Fruit fly (Drosophila melanogaster) whole organism, embryonic: ENCODE data around the gene RpL5.
A peak's percentile ranks its signal among the peaks of the same experiment; 100 is the strongest.

Experiments used
- Abd-B ChIP-seq: fragments of 200-800 bp; sonication (Bioruptor generic); optimal IDR thresholded peaks from 2 replicates; lab custom pipeline; 2018; ENCODE audit warnings: missing biosample characterization, mild to moderate bottlenecking, missing genetic modification characterization, moderate library complexity
- BEAF-32 ChIP-seq: fragments of 200-800 bp; sonication (Bioruptor generic); optimal IDR thresholded peaks from 3 replicates; lab custom pipeline; 2017; ENCODE audit warnings: missing biosample characterization, missing genetic modification characterization, mild to moderate bottlenecking, moderate library complexity, missing genetic modification reagents
- CG1024 ChIP-seq: fragments of 200-800 bp; sonication (Bioruptor generic); IDR thresholded peaks from 2 replicates; pipeline ENCODE4 v1.3.6; 2022; ENCODE audit warnings: missing biosample characterization, missing genetic modification characterization
- CG10543 ChIP-seq: fragments of 200-800 bp; sonication (Bioruptor generic); optimal IDR thresholded peaks from 3 replicates; lab custom pipeline; 2017; ENCODE audit warnings: missing biosample characterization, mild to moderate bottlenecking, missing genetic modification characterization, moderate library complexity
- CG11723 ChIP-seq: fragments of 200-800 bp; sonication (Bioruptor generic); optimal IDR thresholded peaks from 2 replicates; lab custom pipeline; 2017; ENCODE audit warnings: missing biosample characterization, mild to moderate bottlenecking, missing genetic modification characterization
- CG12659 ChIP-seq: fragments of 200-800 bp; sonication (Bioruptor generic); optimal IDR thresholded peaks from 3 replicates; lab custom pipeline; 2017; ENCODE audit warnings: mild to moderate bottlenecking, missing biosample characterization, missing genetic modification reagents, missing genetic modification characterization
- CG1603 ChIP-seq: fragments of 200-800 bp; sonication (Bioruptor generic); optimal IDR thresholded peaks from 2 replicates; lab custom pipeline; 2019; ENCODE audit warnings: missing biosample characterization, mild to moderate bottlenecking, missing genetic modification characterization, moderate library complexity
- CG16815 ChIP-seq: fragments of 200-800 bp; sonication (Bioruptor generic); optimal IDR thresholded peaks from 3 replicates; lab custom pipeline; 2017; ENCODE audit warnings: missing biosample characterization, mild to moderate bottlenecking, missing genetic modification characterization
- CG17361 ChIP-seq: fragments of 200-800 bp; sonication (Bioruptor generic); IDR thresholded peaks from 3 replicates; pipeline ENCODE4 v1.3.6; 2022; ENCODE audit warnings: missing biosample characterization, missing genetic modification characterization
- CG17802 ChIP-seq: fragments of 200-800 bp; sonication (Bioruptor generic); optimal IDR thresholded peaks from 2 replicates; lab custom pipeline; 2018; ENCODE audit warnings: missing biosample characterization, mild to moderate bottlenecking, missing genetic modification characterization, moderate library complexity
- CG2678 ChIP-seq: fragments of 200-800 bp; sonication (Bioruptor generic); optimal IDR thresholded peaks from 3 replicates; lab custom pipeline; 2019; ENCODE audit warnings: missing biosample characterization, mild to moderate bottlenecking, missing genetic modification characterization, moderate library complexity
- CG30020 ChIP-seq: fragments of 200-800 bp; optimal IDR thresholded peaks from 2 replicates; lab custom pipeline; 2019; ENCODE audit warnings: missing biosample characterization, mild to moderate bottlenecking, missing genetic modification characterization, moderate library complexity
- CG32767 ChIP-seq: fragments of 200-800 bp; sonication (Bioruptor generic); IDR thresholded peaks from 2 replicates; pipeline ENCODE4 v1.3.6; 2022; ENCODE audit warnings: missing biosample characterization, missing genetic modification characterization
- CG33213 ChIP-seq: fragments of 200-800 bp; sonication (Bioruptor generic); optimal IDR thresholded peaks from 3 replicates; lab custom pipeline; 2016; ENCODE audit warnings: missing biosample characterization, missing genetic modification characterization
- CG4328 ChIP-seq: fragments of 200-800 bp; sonication (Bioruptor generic); optimal IDR thresholded peaks from 3 replicates; lab custom pipeline; 2017; ENCODE audit warnings: missing biosample characterization, missing genetic modification reagents, missing genetic modification characterization
- CG4617 ChIP-seq: fragments of 200-800 bp; sonication (Bioruptor generic); optimal IDR thresholded peaks from 3 replicates; lab custom pipeline; 2016; ENCODE audit warnings: missing biosample characterization, missing genetic modification characterization, borderline replicate concordance
- CG7357 ChIP-seq: fragments of 200-800 bp; sonication (Bioruptor generic); IDR thresholded peaks from 3 replicates; pipeline ENCODE4 v1.3.6; 2022; ENCODE audit warnings: missing biosample characterization, missing genetic modification characterization
- CG8290 ChIP-seq, 3 experiments: fragments of 200-800 bp; sonication (Bioruptor generic); optimal IDR thresholded peaks; 2 replicates each; lab custom pipeline; 2016 to 2019; ENCODE audit warnings: missing biosample characterization in 3 of 3, missing genetic modification characterization in 3 of 3, mild to moderate bottlenecking in 2 of 3, moderate library complexity in 1 of 3
- CG8944 ChIP-seq: fragments of 200-800 bp; sonication (Bioruptor generic); optimal IDR thresholded peaks from 3 replicates; lab custom pipeline; 2016; ENCODE audit warnings: missing biosample characterization, missing genetic modification characterization
- CoRest ChIP-seq: fragments of 200-800 bp; sonication (Bioruptor generic); optimal IDR thresholded peaks from 3 replicates; lab custom pipeline; 2018; ENCODE audit warnings: missing biosample characterization, mild to moderate bottlenecking, missing genetic modification characterization, moderate library complexity
- Doc3 ChIP-seq: fragments of 200-800 bp; sonication (Bioruptor generic); IDR thresholded peaks from 3 replicates; pipeline ENCODE4 v1.3.6; 2022; ENCODE audit warnings: missing biosample characterization, missing genetic modification characterization; ENCODE audit not compliant: partially characterized antibody
- Eip74EF ChIP-seq, 2 experiments: fragments of 200-800 bp in 1 of 2; fragments of >200 bp in 1 of 2; sonication (Bioruptor generic) in 1 of 2; optimal IDR thresholded peaks; 2 replicates each; lab custom pipeline; 2017 to 2019; ENCODE audit warnings: missing biosample characterization in 2 of 2, missing genetic modification characterization in 2 of 2, mild to moderate bottlenecking in 1 of 2, moderate library complexity in 1 of 2
- HmgZ ChIP-seq: fragments of 200-800 bp; sonication (Bioruptor generic); optimal IDR thresholded peaks from 2 replicates; lab custom pipeline; 2018; ENCODE audit warnings: missing biosample characterization, mild to moderate bottlenecking, missing genetic modification characterization
- Lhr ChIP-seq: fragments of 200-800 bp; sonication (Bioruptor generic); optimal IDR thresholded peaks from 3 replicates; lab custom pipeline; 2017; ENCODE audit warnings: mild to moderate bottlenecking, missing biosample characterization, missing genetic modification reagents, missing genetic modification characterization
- MESR4 ChIP-seq: fragments of 200-800 bp; sonication (Bioruptor generic); optimal IDR thresholded peaks from 2 replicates; lab custom pipeline; 2018; ENCODE audit warnings: missing biosample characterization, mild to moderate bottlenecking, missing genetic modification characterization, moderate library complexity
- Sox102F ChIP-seq: fragments of 200-800 bp; sonication (Bioruptor generic); optimal IDR thresholded peaks from 2 replicates; lab custom pipeline; 2018; ENCODE audit warnings: missing biosample characterization, mild to moderate bottlenecking, missing genetic modification characterization, moderate library complexity
- amos ChIP-seq: fragments of 200-800 bp; sonication (Bioruptor generic); IDR thresholded peaks from 2 replicates; pipeline ENCODE4 v1.3.6; 2022; ENCODE audit warnings: missing biosample characterization, missing genetic modification characterization; ENCODE audit not compliant: partially characterized antibody
- az2 ChIP-seq: fragments of 200-800 bp; sonication (Bioruptor generic); optimal IDR thresholded peaks from 3 replicates; lab custom pipeline; 2016; ENCODE audit warnings: missing biosample characterization, missing genetic modification characterization
- cas ChIP-seq: fragments of 200-800 bp; sonication (Bioruptor generic); IDR thresholded peaks from 2 replicates; pipeline ENCODE4 v1.3.6; 2022; ENCODE audit warnings: missing biosample characterization, missing genetic modification characterization
- gfzf ChIP-seq: fragments of 200-800 bp; sonication (Bioruptor generic); optimal IDR thresholded peaks from 2 replicates; lab custom pipeline; 2016; ENCODE audit warnings: missing biosample characterization, mild to moderate bottlenecking, missing genetic modification characterization, moderate library complexity
- kni ChIP-seq: fragments of 200-800 bp; sonication (Bioruptor generic); optimal IDR thresholded peaks from 3 replicates; lab custom pipeline; 2017; ENCODE audit warnings: mild to moderate bottlenecking, missing biosample characterization, missing genetic modification reagents, missing genetic modification characterization
- knrl ChIP-seq: fragments of 200-800 bp; sonication (Bioruptor generic); IDR thresholded peaks from 3 replicates; pipeline ENCODE4 v1.3.6; 2022; ENCODE audit warnings: missing biosample characterization, missing genetic modification characterization; ENCODE audit not compliant: partially characterized antibody
- p53 ChIP-seq: fragments of 200-800 bp; sonication (Bioruptor generic); optimal IDR thresholded peaks from 2 replicates; lab custom pipeline; 2016; ENCODE audit warnings: missing biosample characterization, missing genetic modification characterization
- pfk ChIP-seq: fragments of 200-800 bp; sonication (Bioruptor generic); optimal IDR thresholded peaks from 2 replicates; lab custom pipeline; 2018; ENCODE audit warnings: missing biosample characterization, mild to moderate bottlenecking, missing genetic modification characterization, moderate library complexity
- phol ChIP-seq: fragments of 200-800 bp; sonication (Bioruptor generic); optimal IDR thresholded peaks from 3 replicates; lab custom pipeline; 2018; ENCODE audit warnings: missing biosample characterization, mild to moderate bottlenecking, missing genetic modification characterization, moderate library complexity
- pita ChIP-seq: fragments of 200-800 bp; sonication (Bioruptor generic); optimal IDR thresholded peaks from 2 replicates; lab custom pipeline; 2017; ENCODE audit warnings: missing biosample characterization, mild to moderate bottlenecking, missing genetic modification characterization
- ssp ChIP-seq: fragments of 200-800 bp; sonication (Bioruptor generic); IDR thresholded peaks from 2 replicates; pipeline ENCODE4 v1.3.6; 2022; ENCODE audit warnings: missing biosample characterization, missing genetic modification characterization
- tna ChIP-seq: fragments of 200-800 bp; sonication (Bioruptor generic); IDR thresholded peaks from 2 replicates; pipeline ENCODE4 v1.3.6; 2022; ENCODE audit warnings: missing biosample characterization, missing genetic modification characterization; ENCODE audit not compliant: partially characterized antibody

Gene RpL5

DNA sequence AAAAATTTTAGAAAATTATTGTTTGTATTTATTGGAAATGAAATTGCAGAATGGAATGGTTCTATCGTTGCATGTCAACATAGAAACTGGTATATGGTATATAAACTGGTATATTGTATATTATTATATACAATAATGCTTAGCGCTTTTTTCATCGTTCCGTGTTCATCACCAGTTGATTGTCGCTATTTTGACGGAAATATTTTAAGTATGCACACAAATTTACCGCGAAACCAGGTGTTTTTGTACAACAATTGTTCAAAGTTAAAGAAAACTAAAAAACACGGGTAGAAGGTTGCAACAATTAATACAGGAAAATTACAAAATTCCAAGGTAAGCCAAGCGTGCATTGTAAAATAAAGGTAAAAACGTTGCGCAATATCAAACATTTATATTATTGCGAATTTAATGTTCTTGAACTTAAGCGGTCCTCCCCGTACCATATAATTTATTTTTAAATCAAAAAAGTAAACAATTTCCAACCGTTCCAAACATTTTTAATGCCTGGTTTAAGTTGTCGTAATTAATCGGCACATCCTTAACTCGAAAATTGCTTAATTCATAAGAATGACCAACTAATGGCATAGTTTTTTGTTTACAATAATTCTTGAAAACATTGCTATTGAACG lies 42.4 kb upstream of the RpL5 start, which contains the start of gene Slmap (continued):
- TF ChIP-seq CG10543 (GFP tag; lab: Kevin White, UChicago) (no peak), gfzf (GFP tag; lab: Kevin White, UChicago) (peak; percentile 11), cas (no peak), knrl (0 out of 3 replicates have a peak, but pooled peaks have one; percentile 7), CG4328 (no peak), HmgZ (tag; lab: Kevin White, UChicago) (peak; percentile 0), CG17361 (GFP tag; lab: Robert Waterston, UW) (peak; percentile 29; the same call in 1 of the 3 replicates), Doc3 (GFP tag; lab: Robert Waterston, UW) (no peak), CG17802 (peak; percentile 97), phol (tag; lab: Kevin White, UChicago) (peak; percentile 37), amos (peak; percentile 31; the same call in 1 of the 2 replicates), CG33213 (GFP tag; lab: Kevin White, UChicago) (peak; percentile 32), CG12659 (GFP tag; lab: Kevin White, UChicago) (peak; percentile 47), kni (GFP tag; lab: Kevin White, UChicago) (no peak), CG1024 (GFP tag; lab: Robert Waterston, UW) (peak; percentile 99), tna (GFP tag; lab: Robert Waterston, UW) (no peak), CoRest (tag; lab: Kevin White, UChicago) (peak; percentile 24), CG4617 (GFP tag; lab: Kevin White, UChicago) (peak; percentile 80), ssp (GFP tag; lab: Robert Waterston, UW) (peak; percentile 98), MESR4 (GFP tag; lab: Kevin White, UChicago) (peak; percentile 21), Abd-B (GFP tag; lab: Kevin White, UChicago) (peak; percentile 79)

DNA sequence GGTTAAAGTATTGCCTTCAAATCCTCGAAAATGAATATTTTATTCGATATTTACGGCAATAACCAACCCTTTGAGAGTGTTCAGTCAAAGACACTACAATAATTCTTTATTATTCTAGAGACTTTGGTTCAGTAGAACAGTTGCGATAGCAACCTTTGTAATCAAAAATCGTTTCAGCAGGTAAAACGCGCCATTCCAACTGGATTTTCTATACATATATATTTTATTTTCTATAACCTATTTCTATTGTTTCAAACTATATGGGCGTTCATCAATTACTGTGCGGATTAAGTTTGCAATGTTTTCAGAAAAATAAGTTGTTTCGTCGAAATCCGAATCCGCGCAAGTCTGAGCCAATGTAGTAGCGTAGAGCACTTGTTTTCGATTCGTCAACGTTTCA lies 41.2 kb upstream of the RpL5 start:
- TF ChIP-seq CG17802, result peak; percentile 92
- TF ChIP-seq CG30020, result peak; percentile 96
- peak; percentile 85 for TF ChIP-seq CG1024 (GFP tag; lab: Robert Waterston, UW)
- TF ChIP-seq CG7357 (GFP tag; lab: Robert Waterston, UW), result peak; percentile 74
- TF ChIP-seq CG16815 (GFP tag; lab: Kevin White, UChicago), result no peak
- peak; percentile 49 for TF ChIP-seq pfk
- TF ChIP-seq Eip74EF (GFP tag; optimal IDR thresholded peaks at IDR 0.05; lab: Kevin White, UChicago), result no peak
- peak; percentile 82 for TF ChIP-seq CG1603 (tag; lab: Kevin White, UChicago)
- peak; percentile 26 for TF ChIP-seq BEAF-32 (GFP tag; lab: Kevin White, UChicago)
- peak; percentile 92 for TF ChIP-seq ssp (GFP tag; lab: Robert Waterston, UW)
- TF ChIP-seq CG32767 (GFP tag; lab: Robert Waterston, UW), result no peak

DNA sequence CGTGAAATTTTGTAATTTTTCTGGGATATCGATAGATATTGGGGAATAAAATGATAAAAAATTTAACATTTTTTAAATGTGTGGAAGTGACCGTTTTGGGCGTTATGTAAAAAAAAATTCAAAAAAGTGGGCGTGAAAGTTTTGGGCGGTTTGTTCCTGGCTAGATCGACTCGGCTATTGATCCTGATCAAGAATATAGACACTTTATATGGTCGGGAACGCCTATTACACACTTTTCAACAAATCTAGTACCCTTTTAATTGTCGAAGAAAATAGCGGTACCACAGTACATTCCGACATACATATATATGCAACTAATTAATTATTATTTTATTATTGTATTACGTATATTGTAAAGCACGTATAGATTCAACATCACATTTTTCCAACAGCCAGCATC lies 38.7 kb upstream of the RpL5 start:
- TF ChIP-seq CG30020 (peak; percentile 83), CG17802 (peak; percentile 33), ssp (GFP tag; lab: Robert Waterston, UW) (peak; percentile 79), CG7357 (GFP tag; lab: Robert Waterston, UW) (0 out of 3 replicates have a peak, but pooled peaks have one; percentile 27), CG1024 (GFP tag; lab: Robert Waterston, UW) (peak; percentile 53), p53 (GFP tag; lab: Kevin White, UChicago) (no peak)

DNA sequence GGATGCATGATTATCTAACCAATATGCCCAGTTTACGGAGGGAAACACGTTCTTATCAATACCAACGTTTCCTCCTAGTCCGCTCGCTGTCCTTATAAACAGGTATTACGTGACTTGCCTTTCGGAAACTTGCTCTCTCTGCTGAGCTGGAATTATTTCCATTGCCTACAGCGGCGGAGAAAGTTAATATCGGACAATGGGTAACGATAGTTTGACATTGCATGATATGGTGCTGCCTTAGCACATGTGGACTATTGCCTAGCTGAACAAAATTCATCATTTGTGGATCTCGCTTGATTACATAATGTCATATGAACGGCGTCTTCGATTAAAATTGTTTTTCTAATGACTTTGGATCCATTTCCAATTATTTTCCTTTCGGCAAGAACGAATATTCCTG lies 37.6 kb upstream of the RpL5 start:
- TF ChIP-seq CG17802 (peak; percentile 25), CG30020 (peak; percentile 93), Sox102F (GFP tag; lab: Kevin White, UChicago) (no peak), ssp (GFP tag; lab: Robert Waterston, UW) (peak; percentile 58), Lhr (GFP tag; lab: Kevin White, UChicago) (peak; percentile 20), CG11723 (GFP tag; lab: Kevin White, UChicago) (peak; percentile 68), pita (GFP tag; lab: Kevin White, UChicago) (no peak), CG8944 (no peak), CG1603 (tag; lab: Kevin White, UChicago) (peak; percentile 98), CG8290 (GFP tag; optimal IDR thresholded peaks at IDR 0.05; lab: Kevin White, UChicago) (peak; percentile 45), CG8290 (tag; optimal IDR thresholded peaks at IDR 0.05; lab: Kevin White, UChicago) (no peak), BEAF-32 (GFP tag; lab: Kevin White, UChicago) (peak; percentile 32), CG1024 (GFP tag; lab: Robert Waterston, UW) (peak; percentile 70), az2 (no peak), CG2678 (no peak)
